Worm (Caenorhabditis elegans) whole organism, young adult: Measurements from ENCODE around the gene Y47D7A.19.

ENCODE experiments used
- B0019.2 ChIP-seq: fragments of 200-800 bp; sonication (Bioruptor generic); conservative IDR thresholded peaks from 2 replicates; pipeline ENCODE4 v1.3.6; 2022; ENCODE audit warnings: missing genetic modification reagents, missing genetic modification characterization, missing compliant biosample characterization
- F23B12.7 ChIP-seq: sonication (generic microtip); optimal IDR thresholded peaks from 2 replicates; lab custom pipeline; 2017; ENCODE audit warnings: missing genetic modification characterization, mild to moderate bottlenecking, missing compliant biosample characterization, antibody characterized with exemption, moderate library complexity; ENCODE audit not compliant: insufficient read depth
- F33H1.4 ChIP-seq: fragments of 200-800 bp; sonication (Bioruptor generic); IDR thresholded peaks from 2 replicates; pipeline ENCODE4 v1.3.6; 2022; ENCODE audit warnings: missing genetic modification reagents, missing genetic modification characterization, missing compliant biosample characterization
- F37B4.10 ChIP-seq: fragments of 200-800 bp; sonication (Bioruptor generic); IDR thresholded peaks from 2 replicates; pipeline ENCODE4 v1.3.6; 2022; ENCODE audit warnings: missing genetic modification characterization, missing compliant biosample characterization
- F49E8.2 ChIP-seq: sonication (generic microtip); optimal IDR thresholded peaks from 3 replicates; lab custom pipeline; 2017; ENCODE audit warnings: missing genetic modification characterization, mild to moderate bottlenecking, missing compliant biosample characterization, antibody characterized with exemption, moderate library complexity; ENCODE audit not compliant: insufficient read depth
- K12H6.12 ChIP-seq: fragments of 200-800 bp; sonication (Bioruptor generic); optimal IDR thresholded peaks from 2 replicates; lab custom pipeline; 2018; ENCODE audit warnings: mild to moderate bottlenecking, missing genetic modification characterization, missing compliant biosample characterization
- T07F8.4 ChIP-seq: sonication (generic microtip); optimal IDR thresholded peaks from 2 replicates; lab custom pipeline; 2016; ENCODE audit warnings: mild to moderate bottlenecking, missing genetic modification characterization, moderate library complexity, missing compliant biosample characterization
- T26A5.8 ChIP-seq: sonication (generic microtip); optimal IDR thresholded peaks from 2 replicates; lab custom pipeline; 2016; ENCODE audit warnings: missing genetic modification characterization, missing compliant biosample characterization
- Y53F4B.3 ChIP-seq: fragments of 200-800 bp; sonication (Bioruptor generic); IDR thresholded peaks from 2 replicates; pipeline ENCODE4 v1.3.6; 2022; ENCODE audit warnings: missing genetic modification reagents, missing genetic modification characterization, missing compliant biosample characterization
- ZK185.1 ChIP-seq: sonication (generic microtip); optimal IDR thresholded peaks from 2 replicates; lab custom pipeline; 2016; ENCODE audit warnings: mild to moderate bottlenecking, missing genetic modification characterization, missing compliant biosample characterization; ENCODE audit not compliant: poor library complexity, severe bottlenecking
- bed-1 ChIP-seq: fragments of 200-800 bp; sonication (Bioruptor generic); IDR thresholded peaks from 2 replicates; pipeline ENCODE4 v1.3.6; 2022; ENCODE audit warnings: missing genetic modification reagents, missing genetic modification characterization, missing compliant biosample characterization
- bed-2 ChIP-seq: fragments of 200-800 bp; sonication (Bioruptor generic); IDR thresholded peaks from 2 replicates; pipeline ENCODE4 v1.3.6; 2022; ENCODE audit warnings: missing genetic modification reagents, missing genetic modification characterization, missing compliant biosample characterization
- ceh-79 ChIP-seq: sonication (generic microtip); optimal IDR thresholded peaks from 2 replicates; lab custom pipeline; 2017; ENCODE audit warnings: mild to moderate bottlenecking, missing genetic modification characterization, missing compliant biosample characterization
- die-1 ChIP-seq: sonication (generic microtip); optimal IDR thresholded peaks from 2 replicates; lab custom pipeline; 2016; ENCODE audit warnings: missing genotype, mild to moderate bottlenecking, missing genetic modification characterization, missing compliant biosample characterization
- dpff-1 ChIP-seq: sonication (generic microtip); optimal IDR thresholded peaks from 2 replicates; lab custom pipeline; 2017; ENCODE audit warnings: mild to moderate bottlenecking, missing genetic modification characterization, missing compliant biosample characterization
- egrh-3 ChIP-seq: fragments of 200-800 bp; sonication (Bioruptor generic); IDR thresholded peaks from 2 replicates; pipeline ENCODE4 v1.3.6; 2022; ENCODE audit warnings: missing genetic modification reagents, missing genetic modification characterization, missing compliant biosample characterization
- ets-4 ChIP-seq: fragments of 200-800 bp; sonication (Bioruptor generic); optimal IDR thresholded peaks from 2 replicates; lab custom pipeline; 2018; ENCODE audit warnings: mild to moderate bottlenecking, missing genetic modification characterization, missing compliant biosample characterization
- hsf-1 ChIP-seq: fragments of 200-800 bp; sonication (Bioruptor generic); IDR thresholded peaks from 2 replicates; pipeline ENCODE4 v1.3.6; 2022; ENCODE audit warnings: missing genetic modification reagents, missing genetic modification characterization, missing compliant biosample characterization
- lag-1 ChIP-seq: fragments of 200-800 bp; sonication (Bioruptor generic); IDR thresholded peaks from 2 replicates; pipeline ENCODE4 v1.3.6; 2022; ENCODE audit warnings: missing genetic modification reagents, missing genetic modification characterization, missing compliant biosample characterization
- let-607 ChIP-seq, 2 experiments: fragments of 200-800 bp in 1 of 2; sonication (Bioruptor generic) in 1 of 2; sonication (generic microtip) in 1 of 2; optimal IDR thresholded peaks; 2 replicates each; lab custom pipeline; 2016 to 2018; ENCODE audit warnings: mild to moderate bottlenecking in 2 of 2, missing compliant biosample characterization in 2 of 2, missing genetic modification characterization in 2 of 2, moderate library complexity in 2 of 2, missing genotype in 1 of 2
- lsl-1 ChIP-seq: fragments of 200-800 bp; sonication (Bioruptor generic); optimal IDR thresholded peaks from 2 replicates; lab custom pipeline; 2018; ENCODE audit warnings: mild to moderate bottlenecking, missing genetic modification characterization, moderate library complexity, missing compliant biosample characterization
- madf-3 ChIP-seq: fragments of 200-800 bp; sonication (Bioruptor generic); IDR thresholded peaks from 2 replicates; pipeline ENCODE4 v1.3.6; 2022; ENCODE audit warnings: missing genetic modification reagents, missing genetic modification characterization, missing compliant biosample characterization
- madf-6 ChIP-seq: fragments of 200-800 bp; sonication (Bioruptor generic); IDR thresholded peaks from 2 replicates; pipeline ENCODE4 v1.3.6; 2022; ENCODE audit warnings: missing genetic modification reagents, missing genetic modification characterization, missing compliant biosample characterization
- mcd-1 ChIP-seq: fragments of 200-800 bp; sonication (Bioruptor generic); IDR thresholded peaks from 2 replicates; pipeline ENCODE4 v1.3.6; 2022; ENCODE audit warnings: missing genetic modification reagents, missing genetic modification characterization, missing compliant biosample characterization
- nfya-1 ChIP-seq: sonication (generic microtip); optimal IDR thresholded peaks from 2 replicates; lab custom pipeline; 2017; ENCODE audit warnings: antibody characterized with exemption, missing compliant biosample characterization, missing genetic modification characterization, borderline replicate concordance; ENCODE audit not compliant: insufficient read depth
- nfyb-1 ChIP-seq: fragments of 200-800 bp; sonication (Bioruptor generic); IDR thresholded peaks from 2 replicates; pipeline ENCODE4 v1.3.6; 2022; ENCODE audit warnings: missing genetic modification reagents, missing genetic modification characterization, missing compliant biosample characterization
- nhr-120 ChIP-seq: fragments of 200-800 bp; sonication (Bioruptor generic); IDR thresholded peaks from 2 replicates; pipeline ENCODE4 v1.3.6; 2022; ENCODE audit warnings: missing genetic modification characterization, missing compliant biosample characterization
- nhr-27 ChIP-seq: fragments of 200-800 bp; sonication (Bioruptor generic); optimal IDR thresholded peaks from 2 replicates; lab custom pipeline; 2018; ENCODE audit warnings: mild to moderate bottlenecking, missing genetic modification characterization, moderate library complexity, missing compliant biosample characterization
- rcor-1 ChIP-seq: fragments of 200-800 bp; sonication (Bioruptor generic); IDR thresholded peaks from 2 replicates; pipeline ENCODE4 v1.3.6; 2022; ENCODE audit warnings: missing genetic modification reagents, missing genetic modification characterization, missing compliant biosample characterization
- repo-1 ChIP-seq: sonication (generic microtip); optimal IDR thresholded peaks from 2 replicates; lab custom pipeline; 2017; ENCODE audit warnings: mild to moderate bottlenecking, missing genetic modification characterization, missing compliant biosample characterization
- unc-130 ChIP-seq: sonication (generic microtip); optimal IDR thresholded peaks from 2 replicates; lab custom pipeline; 2016; ENCODE audit warnings: missing genetic modification reagents, missing genetic modification characterization, missing compliant biosample characterization
- zfh-2 ChIP-seq: fragments of 200-800 bp; sonication (Bioruptor generic); conservative IDR thresholded peaks from 2 replicates; pipeline ENCODE4 v1.3.6; 2022; ENCODE audit warnings: missing genetic modification reagents, missing genetic modification characterization, missing compliant biosample characterization
- zim-3 ChIP-seq: sonication (generic microtip); optimal IDR thresholded peaks from 2 replicates; lab custom pipeline; 2017; ENCODE audit warnings: mild to moderate bottlenecking, missing genetic modification characterization, moderate library complexity, missing compliant biosample characterization
- ztf-25 ChIP-seq: fragments of 200-800 bp; sonication (Bioruptor generic); IDR thresholded peaks from 2 replicates; pipeline ENCODE4 v1.3.6; 2022; ENCODE audit warnings: missing genetic modification reagents, missing genetic modification characterization, missing compliant biosample characterization

Gene Y47D7A.19

DNA sequence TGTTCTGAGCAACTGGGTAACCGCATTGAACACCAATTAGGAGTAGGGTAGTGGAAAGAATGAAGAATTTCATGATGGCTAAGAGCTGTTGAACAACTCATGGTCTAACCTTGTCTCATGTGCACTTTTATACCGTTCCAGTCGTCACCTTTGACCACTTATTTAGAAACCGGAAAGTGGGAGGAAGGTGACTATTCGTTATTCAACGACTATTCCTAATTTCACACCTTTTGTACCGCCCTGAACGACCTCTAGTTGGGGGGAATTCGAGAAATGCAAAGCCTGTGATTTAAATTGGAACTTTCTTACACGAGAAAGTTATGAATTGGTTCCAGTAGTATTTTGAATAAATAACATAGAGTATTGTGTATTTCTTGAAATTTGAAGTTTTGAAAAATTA lies 5.4 kb downstream of the Y47D7A.19 start, which contains the start of gene Y47D7A.12 (continued):
- no peak for TF ChIP-seq ets-4 (GFP tag; lab: Kevin White, UChicago)
- TF ChIP-seq repo-1 (tag; lab: Kevin White, UChicago), result no peak
- no peak for TF ChIP-seq unc-130 (GFP tag; lab: Kevin White, UChicago)
- TF ChIP-seq lsl-1 (GFP tag; lab: Kevin White, UChicago), result no peak

DNA sequence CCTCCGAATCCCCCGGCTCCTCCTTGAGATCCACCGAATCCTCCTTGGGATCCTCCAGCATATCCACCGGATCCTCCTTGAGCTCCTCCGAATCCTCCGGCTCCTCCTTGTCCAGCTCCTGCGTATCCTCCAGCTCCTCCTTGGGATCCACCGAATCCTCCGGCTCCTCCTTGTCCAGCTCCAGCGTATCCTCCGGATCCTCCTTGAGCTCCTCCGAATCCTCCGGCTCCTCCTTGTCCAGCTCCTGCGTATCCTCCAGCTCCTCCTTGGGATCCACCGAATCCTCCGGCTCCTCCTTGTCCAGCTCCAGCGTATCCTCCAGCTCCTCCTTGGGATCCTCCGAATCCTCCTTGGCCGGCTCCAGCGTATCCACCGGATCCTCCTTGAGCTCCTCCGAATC lies 8.0 kb downstream of the Y47D7A.19 start:
- TF ChIP-seq egrh-3 (GFP tag; lab: Robert Waterston, UW) (peak; percentile 93), zfh-2 (GFP tag; lab: Robert Waterston, UW) (peak; percentile 55)

DNA sequence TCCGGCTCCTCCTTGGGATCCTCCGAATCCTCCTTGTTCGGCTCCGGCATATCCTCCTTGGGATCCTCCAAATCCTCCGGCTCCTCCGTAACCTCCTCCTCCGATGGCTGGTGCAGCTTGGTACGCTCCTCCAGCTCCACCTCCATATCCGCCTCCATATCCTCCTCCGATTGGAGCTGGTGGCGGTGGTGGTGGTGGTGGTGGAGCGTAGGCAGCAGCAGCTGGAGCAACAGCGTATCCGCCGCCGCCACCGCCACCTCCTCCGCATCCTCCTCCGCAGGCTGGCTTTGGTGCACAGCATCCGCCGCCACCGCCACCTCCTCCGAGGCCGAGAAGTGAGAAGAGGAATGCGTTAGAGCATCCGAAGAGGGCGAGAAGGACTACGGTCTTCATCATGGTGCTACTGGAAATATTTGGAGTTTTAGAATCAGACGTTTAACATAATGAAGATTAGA lies 8.7 kb downstream of the Y47D7A.19 start, which contains the start of gene Y47D7A.15:
Y47D7A.15 (minus strand) TSS at position 405 of the 455 bp plus-strand sequence.
- TF ChIP-seq bed-1 (GFP tag; lab: Robert Waterston, UW), result no peak
- no peak for TF ChIP-seq lag-1 (GFP tag; lab: Robert Waterston, UW)
- peak; percentile 95 for TF ChIP-seq egrh-3 (GFP tag; lab: Robert Waterston, UW)
- TF ChIP-seq bed-2, result no peak
- TF ChIP-seq ztf-25 (GFP tag; lab: Robert Waterston, UW), result 0 out of 2 replicates have a peak, but pooled peaks have one; percentile 49
- TF ChIP-seq F37B4.10 (GFP tag; lab: Robert Waterston, UW), result 0 out of 2 replicates have a peak, but pooled peaks have one; percentile 28
- TF ChIP-seq madf-3 (GFP tag; lab: Robert Waterston, UW), result peak; percentile 64; the same call in 1 of the 2 replicates
- TF ChIP-seq zfh-2 (GFP tag; lab: Robert Waterston, UW), result peak; percentile 85

DNA sequence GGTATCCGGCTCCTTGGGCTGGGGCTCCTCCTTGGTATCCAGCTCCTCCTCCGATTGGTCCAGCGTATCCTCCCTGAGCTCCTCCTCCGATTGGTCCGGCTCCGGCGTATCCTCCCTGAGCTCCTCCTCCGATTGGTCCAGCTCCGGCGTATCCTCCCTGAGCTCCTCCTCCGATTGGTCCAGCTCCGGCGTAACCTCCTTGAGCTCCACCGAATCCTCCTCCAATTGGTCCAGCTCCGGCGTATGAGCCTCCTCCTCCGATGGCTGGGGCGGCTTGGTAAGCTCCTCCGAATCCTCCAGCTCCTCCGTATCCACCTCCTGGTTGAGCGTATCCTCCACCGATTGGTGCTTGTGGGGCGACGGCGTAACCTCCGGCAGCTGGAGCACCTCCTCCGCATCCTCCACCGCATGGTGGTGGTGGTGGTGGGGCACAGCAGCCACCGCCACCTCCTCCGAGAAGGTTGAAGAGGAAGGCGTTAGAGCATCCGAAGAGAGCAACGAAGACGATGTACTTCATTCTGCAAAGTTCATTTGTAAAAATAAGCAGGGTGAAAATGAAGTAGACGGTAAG lies 11.3 kb downstream of the Y47D7A.19 start, which contains the start of gene Y47D7A.13:
Y47D7A.13 (minus strand) TSS at position 517 of the 571 bp plus-strand sequence.
- TF ChIP-seq mcd-1 (GFP tag; lab: Robert Waterston, UW) (no peak), ZK185.1 (tag; lab: Kevin White, UChicago) (no peak), nhr-27 (tag; lab: Kevin White, UChicago) (no peak), egrh-3 (GFP tag; lab: Robert Waterston, UW) (peak; percentile 93), dpff-1 (tag; lab: Kevin White, UChicago) (no peak), K12H6.12 (no peak), zfh-2 (GFP tag; lab: Robert Waterston, UW) (peak; percentile 70), ceh-79 (tag; lab: Kevin White, UChicago) (peak; percentile 22), F33H1.4 (GFP tag; lab: Robert Waterston, UW) (0 out of 2 replicates have a peak, but pooled peaks have one; percentile 24), F23B12.7 (no peak)

DNA sequence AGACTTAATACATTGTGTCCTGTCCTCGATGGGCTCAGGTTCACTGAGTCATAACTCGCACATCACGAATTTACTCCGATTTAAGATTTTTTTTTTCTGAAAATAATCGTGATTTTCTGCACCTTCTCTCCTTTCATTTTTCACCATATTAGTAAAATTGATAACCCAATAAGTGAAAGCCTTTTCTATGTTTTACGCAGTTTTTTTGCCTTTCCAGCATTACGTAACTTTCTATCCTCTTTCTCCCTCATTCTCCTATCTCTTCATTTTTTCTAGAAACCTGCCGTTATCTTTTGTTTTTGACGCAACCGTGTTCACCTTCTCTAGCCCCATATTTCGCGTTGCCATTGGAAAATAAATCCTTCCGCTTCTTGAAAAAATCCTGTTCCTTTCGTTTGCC lies 13.1 kb downstream of the Y47D7A.19 start:
- TF ChIP-seq rcor-1 (GFP tag; lab: Robert Waterston, UW) (no peak), madf-6 (GFP tag; lab: Robert Waterston, UW) (no peak), T07F8.4 (tag; lab: Kevin White, UChicago) (no peak), egrh-3 (GFP tag; lab: Robert Waterston, UW) (no peak), B0019.2 (GFP tag; lab: Robert Waterston, UW) (no peak), nfya-1 (no peak), nhr-120 (GFP tag; lab: Robert Waterston, UW) (no peak), zim-3 (tag; lab: Kevin White, UChicago) (no peak), Y53F4B.3 (GFP tag; lab: Robert Waterston, UW) (no peak), nfyb-1 (GFP tag; lab: Robert Waterston, UW) (no peak), die-1 (no peak), nhr-27 (tag; lab: Kevin White, UChicago) (no peak), hsf-1 (no peak), T26A5.8 (tag; lab: Kevin White, UChicago) (no peak), let-607 (tag; optimal IDR thresholded peaks at IDR 0.05; lab: Kevin White, UChicago) (no peak), F49E8.2 (tag; lab: Kevin White, UChicago) (no peak)
